Worm (Caenorhabditis elegans) whole organism, early embryonic: Measurements from ENCODE around the gene nfx-1.

Experiments used
- B0310.2 ChIP-seq: sonication (generic microtip); optimal IDR thresholded peaks from 2 replicates; lab custom pipeline; 2016; ENCODE audit warnings: mild to moderate bottlenecking, missing genetic modification characterization, missing compliant biosample characterization
- F13C5.2 ChIP-seq: sonication (generic microtip); optimal IDR thresholded peaks from 2 replicates; lab custom pipeline; 2017; ENCODE audit warnings: mild to moderate bottlenecking, missing genetic modification characterization, inconsistent platforms, missing compliant biosample characterization
- aly-1 ChIP-seq: sonication (generic microtip); optimal IDR thresholded peaks from 2 replicates; lab custom pipeline; 2016; ENCODE audit warnings: missing genetic modification characterization, missing compliant biosample characterization
- ama-1 ChIP-seq: fragments of 150-350 bp; optimal IDR thresholded peaks from 2 replicates; lab custom pipeline; 2014
- ceh-13 ChIP-seq: fragments of 200-800 bp; sonication (Bioruptor generic); optimal IDR thresholded peaks from 2 replicates; lab custom pipeline; 2018; ENCODE audit warnings: mild to moderate bottlenecking, missing genetic modification characterization, missing compliant biosample characterization
- ceh-36 ChIP-seq: sonication (generic microtip); optimal IDR thresholded peaks from 2 replicates; lab custom pipeline; 2016; ENCODE audit warnings: missing genetic modification characterization, inconsistent platforms, missing compliant biosample characterization
- ets-7 ChIP-seq: sonication (generic microtip); optimal IDR thresholded peaks from 2 replicates; lab custom pipeline; 2016; ENCODE audit warnings: missing genotype, missing genetic modification characterization, missing compliant biosample characterization
- flt-1 ChIP-seq: fragments of 200-800 bp; sonication (Bioruptor generic); IDR thresholded peaks from 2 replicates; pipeline ENCODE4 v1.3.6; 2022; ENCODE audit warnings: missing genetic modification characterization, missing compliant biosample characterization
- hmbx-1 ChIP-seq: sonication (generic microtip); optimal IDR thresholded peaks from 2 replicates; lab custom pipeline; 2016; ENCODE audit warnings: mild to moderate bottlenecking, missing genetic modification characterization, missing compliant biosample characterization
- hmg-4 ChIP-seq: fragments of 200-800 bp; sonication (Bioruptor generic); optimal IDR thresholded peaks from 2 replicates; lab custom pipeline; 2018; ENCODE audit warnings: mild to moderate bottlenecking, missing genetic modification characterization, missing compliant biosample characterization
- hnd-1 ChIP-seq: sonication (generic microtip); optimal IDR thresholded peaks from 2 replicates; lab custom pipeline; 2016; ENCODE audit warnings: missing genetic modification characterization, missing compliant biosample characterization
- pes-1 ChIP-seq: fragments of 200-800 bp; sonication (Bioruptor generic); IDR thresholded peaks from 2 replicates; pipeline ENCODE4 v1.3.6; 2022; ENCODE audit warnings: missing genetic modification reagents, missing genetic modification characterization, missing compliant biosample characterization
- scrt-1 ChIP-seq: fragments of 200-800 bp; sonication (Bioruptor generic); IDR thresholded peaks from 2 replicates; pipeline ENCODE4 v1.3.6; 2022; ENCODE audit warnings: missing genetic modification characterization, missing compliant biosample characterization
- sea-1 ChIP-seq: fragments of 200-800 bp; sonication (Bioruptor generic); conservative IDR thresholded peaks from 2 replicates; pipeline ENCODE4 v1.3.6; 2022; ENCODE audit warnings: missing genetic modification characterization, missing compliant biosample characterization
- tbx-11 ChIP-seq: fragments of 200-800 bp; sonication (Bioruptor generic); IDR thresholded peaks from 2 replicates; pipeline ENCODE4 v1.3.6; 2022; ENCODE audit warnings: missing genetic modification characterization, missing compliant biosample characterization
- tbx-37 ChIP-seq: fragments of 200-800 bp; sonication (Bioruptor generic); conservative IDR thresholded peaks from 2 replicates; pipeline ENCODE4 v1.3.6; 2022; ENCODE audit warnings: missing genetic modification reagents, missing genetic modification characterization, missing compliant biosample characterization
- tra-4 ChIP-seq: sonication (generic microtip); optimal IDR thresholded peaks from 2 replicates; lab custom pipeline; 2017; ENCODE audit warnings: missing genetic modification characterization, missing compliant biosample characterization

nfx-1 gene

ce11 chrIII:6345968-6346498, 29.1 kb upstream of the nfx-1 start, which contains the start of the genes trmt-10C.2 and C56G2.22:
Gene trmt-10C.2 (plus strand): TSS chrIII:6346281.
Gene C56G2.22 (plus strand): TSS chrIII:6346448.
- TF ChIP-seq sea-1 (GFP tag; lab: Robert Waterston, UW) (no peak), aly-1 (tag; lab: Kevin White, UChicago) (no peak), ceh-13 (GFP tag; lab: Kevin White, UChicago) (no peak), pes-1 (no peak), hmg-4 (GFP tag; lab: Kevin White, UChicago) (no peak), hnd-1 (tag; lab: Kevin White, UChicago) (no peak), tbx-11 (GFP tag; lab: Robert Waterston, UW) (no peak), ama-1 (no peak), tra-4 (tag; lab: Kevin White, UChicago) (no peak), scrt-1 (GFP tag; lab: Robert Waterston, UW) (no peak), ets-7 (tag; lab: Kevin White, UChicago) (no peak), flt-1 (GFP tag; lab: Robert Waterston, UW) (no peak), tbx-37 (GFP tag; lab: Robert Waterston, UW) (no peak), F13C5.2 (no peak), ceh-36 (tag; lab: Kevin White, UChicago) (no peak), hmbx-1 (tag; lab: Kevin White, UChicago) (no peak), B0310.2 (tag; lab: Kevin White, UChicago) (no peak)

- no peak for TF ChIP-seq F13C5.2
- TF ChIP-seq sea-1 (GFP tag; lab: Robert Waterston, UW) = no peak
- TF ChIP-seq ceh-36 (tag; lab: Kevin White, UChicago) = no peak
- TF ChIP-seq tbx-37 (GFP tag; lab: Robert Waterston, UW) = no peak
- TF ChIP-seq tbx-11 (GFP tag; lab: Robert Waterston, UW) = no peak
- TF ChIP-seq aly-1 (tag; lab: Kevin White, UChicago) = no peak
- no peak for TF ChIP-seq flt-1 (GFP tag; lab: Robert Waterston, UW)
- TF ChIP-seq pes-1 = no peak
- TF ChIP-seq ceh-13 (GFP tag; lab: Kevin White, UChicago) = no peak
- no peak for TF ChIP-seq ama-1
- no peak for TF ChIP-seq B0310.2 (tag; lab: Kevin White, UChicago)
- TF ChIP-seq ets-7 (tag; lab: Kevin White, UChicago) = no peak
- no peak for TF ChIP-seq hmbx-1 (tag; lab: Kevin White, UChicago)
Measured at ce11 chrIII:6348578-6348977, 26.6 kb upstream of the nfx-1 start.

- TF ChIP-seq tbx-37 (GFP tag; lab: Robert Waterston, UW) (no peak), pes-1 (no peak), flt-1 (GFP tag; lab: Robert Waterston, UW) (no peak), scrt-1 (GFP tag; lab: Robert Waterston, UW) (no peak), hnd-1 (tag; lab: Kevin White, UChicago) (no peak)
Measured at ce11 chrIII:6350424-6350823, 24.8 kb upstream of the nfx-1 start.

- no peak for TF ChIP-seq pes-1
- TF ChIP-seq ama-1 = no peak
- no peak for TF ChIP-seq F13C5.2
- TF ChIP-seq ets-7 (tag; lab: Kevin White, UChicago) = no peak
- no peak for TF ChIP-seq B0310.2 (tag; lab: Kevin White, UChicago)
- no peak for TF ChIP-seq scrt-1 (GFP tag; lab: Robert Waterston, UW)
- TF ChIP-seq tra-4 (tag; lab: Kevin White, UChicago) = no peak
- no peak for TF ChIP-seq ceh-13 (GFP tag; lab: Kevin White, UChicago)
- TF ChIP-seq hmg-4 (GFP tag; lab: Kevin White, UChicago) = no peak
- no peak for TF ChIP-seq sea-1 (GFP tag; lab: Robert Waterston, UW)
- no peak for TF ChIP-seq aly-1 (tag; lab: Kevin White, UChicago)
- no peak for TF ChIP-seq hnd-1 (tag; lab: Kevin White, UChicago)
- no peak for TF ChIP-seq flt-1 (GFP tag; lab: Robert Waterston, UW)
- no peak for TF ChIP-seq hmbx-1 (tag; lab: Kevin White, UChicago)
- TF ChIP-seq tbx-11 (GFP tag; lab: Robert Waterston, UW) = no peak
- TF ChIP-seq tbx-37 (GFP tag; lab: Robert Waterston, UW) = no peak
Measured at ce11 chrIII:6351438-6351837, 23.7 kb upstream of the nfx-1 start.

ce11 chrIII:6352459-6352858, 22.7 kb upstream of the nfx-1 start:
- no peak for TF ChIP-seq sea-1 (GFP tag; lab: Robert Waterston, UW)
- no peak for TF ChIP-seq ceh-36 (tag; lab: Kevin White, UChicago)
- no peak for TF ChIP-seq hmg-4 (GFP tag; lab: Kevin White, UChicago)
- no peak for TF ChIP-seq hmbx-1 (tag; lab: Kevin White, UChicago)
- no peak for TF ChIP-seq F13C5.2
- no peak for TF ChIP-seq ceh-13 (GFP tag; lab: Kevin White, UChicago)
- no peak for TF ChIP-seq scrt-1 (GFP tag; lab: Robert Waterston, UW)
- TF ChIP-seq tra-4 (tag; lab: Kevin White, UChicago) = no peak
- TF ChIP-seq flt-1 (GFP tag; lab: Robert Waterston, UW) = no peak
- no peak for TF ChIP-seq tbx-37 (GFP tag; lab: Robert Waterston, UW)
- no peak for TF ChIP-seq ets-7 (tag; lab: Kevin White, UChicago)
- no peak for TF ChIP-seq tbx-11 (GFP tag; lab: Robert Waterston, UW)
- TF ChIP-seq B0310.2 (tag; lab: Kevin White, UChicago) = no peak
- no peak for TF ChIP-seq pes-1
- no peak for TF ChIP-seq ama-1
- TF ChIP-seq aly-1 (tag; lab: Kevin White, UChicago) = no peak

ce11 chrIII:6353084-6353483, 22.1 kb upstream of the nfx-1 start, which contains the start of gene akap-1:
Gene akap-1 (plus strand): TSS chrIII:6353384.
- TF ChIP-seq ceh-36 (tag; lab: Kevin White, UChicago) = no peak
- no peak for TF ChIP-seq scrt-1 (GFP tag; lab: Robert Waterston, UW)
- TF ChIP-seq aly-1 (tag; lab: Kevin White, UChicago) = no peak
- no peak for TF ChIP-seq pes-1
- TF ChIP-seq tbx-37 (GFP tag; lab: Robert Waterston, UW) = no peak
- no peak for TF ChIP-seq tbx-11 (GFP tag; lab: Robert Waterston, UW)
- no peak for TF ChIP-seq B0310.2 (tag; lab: Kevin White, UChicago)
- TF ChIP-seq hnd-1 (tag; lab: Kevin White, UChicago) = no peak
- no peak for TF ChIP-seq ceh-13 (GFP tag; lab: Kevin White, UChicago)
- TF ChIP-seq hmbx-1 (tag; lab: Kevin White, UChicago) = no peak
- no peak for TF ChIP-seq flt-1 (GFP tag; lab: Robert Waterston, UW)
- TF ChIP-seq F13C5.2 = no peak
- TF ChIP-seq ets-7 (tag; lab: Kevin White, UChicago) = no peak
- no peak for TF ChIP-seq sea-1 (GFP tag; lab: Robert Waterston, UW)
- TF ChIP-seq tra-4 (tag; lab: Kevin White, UChicago) = no peak
